Worm (Caenorhabditis elegans): Measurements from ENCODE around the gene F59A7.11.

ce11 chrV:2027787-2028186 lies 14.1 kb upstream of the F59A7.11 start, which contains the start of gene srab-13:
- TF ChIP-seq W03F9.2 (tag; optimal IDR thresholded peaks at IDR 0.05): no peak
- TF ChIP-seq him-1 (tag; optimal IDR thresholded peaks at IDR 0.05): no peak
